Fruit fly (Drosophila melanogaster): Measurements from ENCODE around the gene Prosalpha2.
"Not testable (repeated sequence)": the region's sequence is repeated elsewhere in the genome, so short reads cannot be mapped to it uniquely, and the experiment has no call there.

Gene Prosalpha2

DNA sequence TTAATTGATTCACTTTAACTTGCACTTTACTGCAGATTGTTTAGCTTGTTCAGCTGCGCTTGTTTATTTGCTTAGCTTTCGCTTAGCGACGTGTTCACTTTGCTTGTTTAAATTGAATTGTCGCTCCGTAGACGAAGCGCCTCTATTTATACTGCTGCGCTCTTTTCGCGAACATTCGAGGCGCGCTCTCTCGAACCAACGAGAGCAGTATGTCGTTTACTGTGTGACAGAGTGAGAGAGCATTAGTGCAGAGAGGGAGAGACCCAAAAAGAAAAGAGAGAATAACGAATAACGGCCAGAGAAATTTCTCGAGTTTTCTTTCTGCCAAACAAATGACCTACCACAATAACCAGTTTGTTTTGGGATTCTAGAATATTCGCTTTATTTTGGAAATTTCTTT, 36.6 kb downstream of the Prosalpha2 start, which contains the start of gene Hsp70Ba:
TSS of gene Hsp70Ba (minus strand) at position 102 of the 400 bp plus-strand sequence.
- TF ChIP-seq CG17801 (GFP tag; optimal IDR thresholded peaks at IDR 0.05; ENCODE audit: partially characterized antibody) = not testable (repeated sequence)

Measured in ovary, adult (tissue).